Worm (Caenorhabditis elegans) whole organism, L4 larva: Measurements from ENCODE around the gene pbo-6.
A peak's percentile ranks its signal among the peaks of the same experiment; 100 is the strongest.

ENCODE experiments used
- D1046.2 ChIP-seq: fragments of 200-800 bp; sonication (Bioruptor generic); IDR thresholded peaks from 2 replicates; pipeline ENCODE4 v1.3.6; 2022; ENCODE audit warnings: missing genetic modification characterization, missing compliant biosample characterization
- F10B5.3 ChIP-seq: sonication (generic microtip); optimal IDR thresholded peaks from 2 replicates; lab custom pipeline; 2016; ENCODE audit warnings: mild to moderate bottlenecking, missing genetic modification characterization, missing compliant biosample characterization
- R02D3.7 ChIP-seq: fragments of 150-350 bp; sonication (generic microtip); optimal IDR thresholded peaks from 3 replicates; lab custom pipeline; 2014; ENCODE audit warnings: missing biosample characterization, missing genetic modification characterization
- Y48G9A.11 ChIP-seq: fragments of 200-800 bp; sonication (Bioruptor generic); IDR thresholded peaks from 2 replicates; pipeline ENCODE4 v1.3.6; 2022; ENCODE audit warnings: missing genetic modification reagents, missing genetic modification characterization, missing compliant biosample characterization
- Y75B8A.6 ChIP-seq: fragments of 200-800 bp; sonication (Bioruptor generic); IDR thresholded peaks from 2 replicates; pipeline ENCODE4 v1.3.6; 2022; ENCODE audit warnings: missing genetic modification reagents, missing genetic modification characterization, missing compliant biosample characterization
- ZK337.2 ChIP-seq: fragments of 200-800 bp; sonication (Bioruptor generic); IDR thresholded peaks from 2 replicates; pipeline ENCODE4 v1.3.6; 2022; ENCODE audit warnings: missing genetic modification reagents, missing genetic modification characterization, missing compliant biosample characterization
- ceh-20 ChIP-seq: fragments of 200-800 bp; sonication (Bioruptor generic); IDR thresholded peaks from 2 replicates; pipeline ENCODE4 v1.3.6; 2022; ENCODE audit warnings: missing genetic modification reagents, missing genetic modification characterization, missing compliant biosample characterization
- ceh-28 ChIP-seq: fragments of 150-350 bp; optimal IDR thresholded peaks from 2 replicates; lab custom pipeline; 2014; ENCODE audit warnings: missing biosample characterization, missing genetic modification reagents, missing genetic modification characterization
- ceh-44 ChIP-seq: fragments of 200-800 bp; sonication (Bioruptor generic); IDR thresholded peaks from 2 replicates; pipeline ENCODE4 v1.3.6; 2022; ENCODE audit warnings: missing genetic modification reagents, missing genetic modification characterization, missing compliant biosample characterization
- ces-1 ChIP-seq: fragments of 150-350 bp; sonication (generic microtip); optimal IDR thresholded peaks from 4 replicates; lab custom pipeline; 2014; ENCODE audit warnings: missing biosample characterization, missing genetic modification reagents, missing genetic modification characterization
- ctbp-1 ChIP-seq: fragments of 200-800 bp; sonication (Bioruptor generic); IDR thresholded peaks from 2 replicates; pipeline ENCODE4 v1.3.6; 2022; ENCODE audit warnings: missing genetic modification reagents, missing genetic modification characterization, missing compliant biosample characterization
- daf-12 ChIP-seq: fragments of 150-350 bp; optimal IDR thresholded peaks from 2 replicates; lab custom pipeline; 2014; ENCODE audit warnings: missing biosample characterization, missing genetic modification reagents, missing genetic modification characterization
- daf-16 ChIP-seq, 3 experiments: sonication (generic microtip); optimal IDR thresholded peaks; 2 replicates each; lab custom pipeline; 2016 to 2017; ENCODE audit warnings: missing genetic modification characterization in 3 of 3, missing genetic modification reagents in 3 of 3, mild to moderate bottlenecking in 2 of 3, missing compliant biosample characterization in 2 of 3, missing biosample characterization in 1 of 3, moderate library complexity in 1 of 3
- daf-8 ChIP-seq: fragments of 200-800 bp; sonication (Bioruptor generic); IDR thresholded peaks from 2 replicates; pipeline ENCODE4 v1.3.6; 2022; ENCODE audit warnings: missing genetic modification characterization, missing compliant biosample characterization
- dmd-6 ChIP-seq: fragments of 200-800 bp; sonication (Bioruptor generic); IDR thresholded peaks from 2 replicates; pipeline ENCODE4 v1.3.6; 2022; ENCODE audit warnings: missing genetic modification reagents, missing genetic modification characterization, missing compliant biosample characterization
- dmd-8 ChIP-seq: fragments of 200-800 bp; sonication (Bioruptor generic); IDR thresholded peaks from 2 replicates; pipeline ENCODE4 v1.3.6; 2022; ENCODE audit warnings: missing genetic modification characterization, missing compliant biosample characterization
- duxl-1 ChIP-seq: sonication (generic microtip); optimal IDR thresholded peaks from 2 replicates; lab custom pipeline; 2016; ENCODE audit warnings: mild to moderate bottlenecking, missing genetic modification characterization, moderate library complexity, missing compliant biosample characterization; ENCODE audit not compliant: poor library complexity
- dve-1 ChIP-seq: sonication (generic microtip); optimal IDR thresholded peaks from 2 replicates; lab custom pipeline; 2017; ENCODE audit warnings: antibody characterized with exemption, mild to moderate bottlenecking, missing genetic modification characterization, missing compliant biosample characterization; ENCODE audit not compliant: insufficient read depth
- egl-27 ChIP-seq: sonication (generic microtip); optimal IDR thresholded peaks from 3 replicates; lab custom pipeline; 2017; ENCODE audit warnings: missing biosample characterization, missing genetic modification reagents, missing genetic modification characterization
- fkh-10 ChIP-seq: fragments of 150-350 bp; optimal IDR thresholded peaks from 2 replicates; lab custom pipeline; 2014; ENCODE audit warnings: missing biosample characterization, missing genetic modification reagents, missing genetic modification characterization
- fos-1 ChIP-seq: fragments of 150-350 bp; optimal IDR thresholded peaks from 2 replicates; lab custom pipeline; 2014; ENCODE audit warnings: missing biosample characterization, missing genetic modification characterization
- hlh-11 ChIP-seq: fragments of 200-800 bp; sonication (Bioruptor generic); optimal IDR thresholded peaks from 2 replicates; lab custom pipeline; 2018; ENCODE audit warnings: mild to moderate bottlenecking, missing genetic modification characterization, missing compliant biosample characterization
- hlh-30 ChIP-seq: sonication (generic microtip); optimal IDR thresholded peaks from 2 replicates; lab custom pipeline; 2017; ENCODE audit warnings: antibody characterized with exemption, mild to moderate bottlenecking, missing genetic modification characterization, missing compliant biosample characterization; ENCODE audit not compliant: insufficient read depth
- lin-15B ChIP-seq: fragments of 150-350 bp; sonication (generic microtip); optimal IDR thresholded peaks from 3 replicates; lab custom pipeline; 2014; ENCODE audit warnings: missing biosample characterization, missing genetic modification characterization
- lin-29 ChIP-seq: fragments of 200-800 bp; sonication (Bioruptor generic); IDR thresholded peaks from 2 replicates; pipeline ENCODE4 v1.3.6; 2022; ENCODE audit warnings: missing genetic modification reagents, missing genetic modification characterization, missing compliant biosample characterization
- lin-38 ChIP-seq: fragments of 200-800 bp; sonication (Bioruptor generic); IDR thresholded peaks from 2 replicates; pipeline ENCODE4 v1.3.6; 2022; ENCODE audit warnings: missing genetic modification reagents, missing genetic modification characterization, missing compliant biosample characterization
- lin-39 ChIP-seq: fragments of 150-350 bp; optimal IDR thresholded peaks from 2 replicates; lab custom pipeline; 2014; ENCODE audit warnings: missing biosample characterization, missing genetic modification reagents, missing genetic modification characterization
- lsy-2 ChIP-seq, 2 experiments: fragments of 150-350 bp in 1 of 2; sonication (generic microtip) in 1 of 2; optimal IDR thresholded peaks; 2 replicates each; lab custom pipeline; 2014 to 2017; ENCODE audit warnings: missing biosample characterization in 2 of 2, missing genetic modification characterization in 2 of 2
- madf-9 ChIP-seq: fragments of 200-800 bp; sonication (Bioruptor generic); conservative IDR thresholded peaks from 2 replicates; pipeline ENCODE4 v1.3.6; 2022; ENCODE audit warnings: missing genetic modification reagents, missing genetic modification characterization, missing compliant biosample characterization
- mes-2 ChIP-seq: sonication (generic microtip); optimal IDR thresholded peaks from 2 replicates; lab custom pipeline; 2016; ENCODE audit warnings: missing genotype, mild to moderate bottlenecking, missing genetic modification characterization, missing compliant biosample characterization; ENCODE audit not compliant: poor library complexity, severe bottlenecking
- nhr-11 ChIP-seq: fragments of 150-350 bp; optimal IDR thresholded peaks from 2 replicates; lab custom pipeline; 2014; ENCODE audit warnings: missing biosample characterization, missing genetic modification characterization
- nhr-28 ChIP-seq: fragments of 150-350 bp; optimal IDR thresholded peaks from 2 replicates; lab custom pipeline; 2014; ENCODE audit warnings: missing biosample characterization, missing genetic modification characterization
- nhr-42 ChIP-seq: fragments of 200-800 bp; sonication (Bioruptor generic); IDR thresholded peaks from 2 replicates; pipeline ENCODE4 v1.3.6; 2022; ENCODE audit warnings: missing genetic modification characterization, missing compliant biosample characterization
- nhr-48 ChIP-seq: sonication (generic microtip); optimal IDR thresholded peaks from 2 replicates; lab custom pipeline; 2016; ENCODE audit warnings: mild to moderate bottlenecking, missing genetic modification characterization, missing compliant biosample characterization
- php-3 ChIP-seq: fragments of 200-800 bp; sonication (Bioruptor generic); IDR thresholded peaks from 2 replicates; pipeline ENCODE4 v1.3.6; 2022; ENCODE audit warnings: missing genetic modification reagents, missing genetic modification characterization, missing compliant biosample characterization
- pqm-1 ChIP-seq: sonication (generic microtip); optimal IDR thresholded peaks from 2 replicates; lab custom pipeline; 2017; ENCODE audit warnings: missing biosample characterization, missing genetic modification characterization
- rbr-2 ChIP-seq: sonication (generic microtip); optimal IDR thresholded peaks from 2 replicates; lab custom pipeline; 2016; ENCODE audit warnings: missing genotype, missing genetic modification characterization, missing compliant biosample characterization
- saeg-2 ChIP-seq: fragments of 200-800 bp; sonication (Bioruptor generic); IDR thresholded peaks from 2 replicates; pipeline ENCODE4 v1.3.6; 2022; ENCODE audit warnings: missing genetic modification reagents, missing genetic modification characterization, missing compliant biosample characterization
- sdz-12 ChIP-seq: fragments of 200-800 bp; sonication (Bioruptor generic); optimal IDR thresholded peaks from 2 replicates; lab custom pipeline; 2018; ENCODE audit warnings: mild to moderate bottlenecking, missing genetic modification characterization, missing compliant biosample characterization
- snpc-1.2 ChIP-seq: fragments of 200-800 bp; sonication (Bioruptor generic); IDR thresholded peaks from 2 replicates; pipeline ENCODE4 v1.3.6; 2022; ENCODE audit warnings: missing genetic modification reagents, missing genetic modification characterization, missing compliant biosample characterization
- snpc-4 ChIP-seq: fragments of 150-350 bp; optimal IDR thresholded peaks from 2 replicates; lab custom pipeline; 2014; ENCODE audit warnings: missing biosample characterization, missing genetic modification characterization
- spr-1 ChIP-seq: sonication (generic microtip); optimal IDR thresholded peaks from 2 replicates; lab custom pipeline; 2016; ENCODE audit warnings: mild to moderate bottlenecking, missing genetic modification characterization, missing compliant biosample characterization
- spr-3 ChIP-seq: fragments of 200-800 bp; sonication (Bioruptor generic); optimal IDR thresholded peaks from 2 replicates; lab custom pipeline; 2018; ENCODE audit warnings: mild to moderate bottlenecking, missing genetic modification characterization, missing compliant biosample characterization
- unc-39 ChIP-seq: sonication (generic microtip); optimal IDR thresholded peaks from 2 replicates; lab custom pipeline; 2017; ENCODE audit warnings: missing biosample characterization, missing genetic modification characterization
- vab-7 ChIP-seq: fragments of 200-800 bp; sonication (Bioruptor generic); IDR thresholded peaks from 2 replicates; pipeline ENCODE4 v1.3.6; 2022; ENCODE audit warnings: missing genetic modification reagents, missing genetic modification characterization, missing compliant biosample characterization
- zip-11 ChIP-seq: fragments of 200-800 bp; sonication (Bioruptor generic); IDR thresholded peaks from 2 replicates; pipeline ENCODE4 v1.3.6; 2022; ENCODE audit warnings: missing genetic modification characterization, missing compliant biosample characterization
- zip-2 ChIP-seq: fragments of 150-350 bp; optimal IDR thresholded peaks from 2 replicates; lab custom pipeline; 2014; ENCODE audit warnings: missing biosample characterization, missing genetic modification characterization
- ztf-11 ChIP-seq: fragments of 150-350 bp; optimal IDR thresholded peaks from 2 replicates; lab custom pipeline; 2014; ENCODE audit warnings: missing biosample characterization, missing genetic modification characterization
- ztf-7 ChIP-seq: fragments of 150-350 bp; optimal IDR thresholded peaks from 2 replicates; lab custom pipeline; 2014; ENCODE audit warnings: missing biosample characterization, missing genetic modification characterization

Gene pbo-6

DNA sequence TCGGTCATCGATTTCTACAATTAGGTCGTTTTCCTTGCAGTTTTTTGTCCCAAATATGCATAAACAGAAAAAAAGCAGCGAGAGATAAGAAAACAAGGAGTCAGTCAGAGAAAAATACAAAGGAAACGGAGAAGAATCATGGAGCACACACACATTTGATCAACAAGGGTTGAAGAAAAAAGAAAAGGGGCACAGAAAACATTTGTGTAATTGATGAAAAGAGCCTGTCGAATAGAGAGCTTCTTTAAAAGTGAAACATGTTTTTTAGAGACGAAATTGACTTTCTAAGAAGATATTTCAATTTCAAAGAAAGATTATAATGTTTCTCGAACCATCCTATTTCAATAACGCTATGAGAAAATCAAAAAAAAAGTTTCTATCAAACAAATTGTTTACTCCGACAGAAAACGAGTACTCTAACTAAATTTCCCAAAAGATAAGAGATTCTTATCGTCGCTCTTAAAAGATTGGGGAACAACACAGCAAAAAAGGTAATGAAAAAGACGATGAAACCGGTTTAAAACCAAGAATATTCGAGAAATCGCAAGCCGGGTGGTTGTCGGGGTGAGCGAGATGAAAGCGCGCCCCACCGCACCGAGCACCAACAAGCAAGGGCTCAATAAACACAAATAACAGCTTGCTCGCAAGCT, 45.8 kb downstream of the pbo-6 start, which contains the start of gene tps-1 (continued):
- no peak for TF ChIP-seq R02D3.7 (tag; lab: Kevin White, UChicago)
- no peak for TF ChIP-seq dmd-8 (GFP tag; lab: Robert Waterston, UW)
- no peak for TF ChIP-seq fkh-10 (GFP tag; lab: Kevin White, UChicago)
- no peak for TF ChIP-seq nhr-48 (tag; lab: Kevin White, UChicago)
- no peak for TF ChIP-seq saeg-2
- TF ChIP-seq madf-9 (GFP tag; lab: Robert Waterston, UW) = no peak
- TF ChIP-seq daf-8 (GFP tag; lab: Robert Waterston, UW) = no peak
- no peak for TF ChIP-seq zip-11
- no peak for TF ChIP-seq duxl-1 (tag; lab: Kevin White, UChicago)
- no peak for TF ChIP-seq D1046.2 (GFP tag; lab: Robert Waterston, UW)
- TF ChIP-seq rbr-2 (tag; lab: Kevin White, UChicago) = peak; percentile 17
- no peak for TF ChIP-seq lin-15B (tag; lab: Kevin White, UChicago)
- TF ChIP-seq lin-29 = no peak
- no peak for TF ChIP-seq fos-1 (tag; lab: Kevin White, UChicago)
- no peak for TF ChIP-seq spr-1
- no peak for TF ChIP-seq sdz-12 (GFP tag; lab: Kevin White, UChicago)
- peak in 1 of 2 experiments; percentile 64 for TF ChIP-seq daf-16 (GFP tag; optimal IDR thresholded peaks at IDR 0.05; lab: Kevin White, UChicago)
- peak; percentile 88 for TF ChIP-seq daf-16 (tag; optimal IDR thresholded peaks at IDR 0.05; lab: Kevin White, UChicago)
- TF ChIP-seq vab-7 (GFP tag; lab: Robert Waterston, UW) = no peak
- TF ChIP-seq unc-39 (tag; lab: Kevin White, UChicago) = no peak
- TF ChIP-seq ceh-28 = no peak
- TF ChIP-seq lsy-2 (tag; optimal IDR thresholded peaks at IDR 0.05; lab: Kevin White, UChicago) = no peak
- TF ChIP-seq Y75B8A.6 = no peak
- TF ChIP-seq snpc-1.2 = no peak
- TF ChIP-seq hlh-30 (tag; lab: Kevin White, UChicago) = peak; percentile 4
- TF ChIP-seq ztf-7 (tag; lab: Kevin White, UChicago) = no peak
- no peak for TF ChIP-seq F10B5.3
- no peak for TF ChIP-seq ctbp-1 (GFP tag; lab: Robert Waterston, UW)

DNA sequence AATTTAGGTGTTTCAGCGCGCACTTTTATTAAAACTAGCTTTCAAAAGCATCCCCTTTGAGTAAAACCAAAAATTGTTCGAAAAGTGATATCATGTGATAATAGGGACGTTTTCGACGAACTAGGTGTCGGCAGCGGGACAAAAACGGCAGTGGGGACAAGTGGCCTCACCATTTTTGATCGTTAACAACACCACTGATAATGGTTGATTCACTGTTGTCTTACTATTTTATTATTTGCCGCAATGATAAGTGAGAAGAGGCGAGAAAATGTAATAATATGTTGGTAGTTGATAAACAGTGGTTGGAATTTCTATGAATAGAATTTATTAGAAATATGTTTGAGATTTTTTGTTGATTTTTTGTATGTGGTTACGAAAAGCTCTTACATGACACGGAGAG, 47.1 kb downstream of the pbo-6 start:
- TF ChIP-seq nhr-28 (tag; lab: Kevin White, UChicago) (peak; percentile 70), nhr-42 (GFP tag; lab: Robert Waterston, UW) (no peak), ztf-7 (tag; lab: Kevin White, UChicago) (no peak), egl-27 (tag; lab: Kevin White, UChicago) (no peak), lin-39 (no peak), hlh-11 (tag; lab: Kevin White, UChicago) (peak; percentile 56), zip-2 (no peak), ceh-20 (GFP tag; lab: Robert Waterston, UW) (no peak), ces-1 (GFP tag; lab: Kevin White, UChicago) (no peak), snpc-4 (tag; lab: Kevin White, UChicago) (no peak), R02D3.7 (tag; lab: Kevin White, UChicago) (no peak), daf-12 (tag; lab: Kevin White, UChicago) (no peak), Y75B8A.6 (no peak), mes-2 (no peak), dve-1 (tag; lab: Kevin White, UChicago) (peak; percentile 37), ztf-11 (tag; lab: Kevin White, UChicago) (no peak), Y48G9A.11 (GFP tag; lab: Robert Waterston, UW) (no peak), nhr-11 (tag; lab: Kevin White, UChicago) (no peak), ceh-44 (GFP tag; lab: Robert Waterston, UW) (no peak), dmd-6 (GFP tag; lab: Robert Waterston, UW) (peak; percentile 9; the same call in 1 of the 2 replicates), lin-38 (GFP tag; lab: Robert Waterston, UW) (no peak), php-3 (0 out of 2 replicates have a peak, but pooled peaks have one; percentile 40), rbr-2 (tag; lab: Kevin White, UChicago) (no peak), hlh-30 (tag; lab: Kevin White, UChicago) (peak; percentile 21), pqm-1 (tag; lab: Kevin White, UChicago) (peak; percentile 68), spr-3 (GFP tag; lab: Kevin White, UChicago) (no peak), daf-16 (GFP tag; optimal IDR thresholded peaks at IDR 0.05; lab: Kevin White, UChicago) (no peak), daf-16 (tag; optimal IDR thresholded peaks at IDR 0.05; lab: Kevin White, UChicago) (peak; percentile 87), ZK337.2 (GFP tag; lab: Robert Waterston, UW) (no peak)
